Worm (Caenorhabditis elegans): Measurements from ENCODE around the gene T26C12.3.

DNA sequence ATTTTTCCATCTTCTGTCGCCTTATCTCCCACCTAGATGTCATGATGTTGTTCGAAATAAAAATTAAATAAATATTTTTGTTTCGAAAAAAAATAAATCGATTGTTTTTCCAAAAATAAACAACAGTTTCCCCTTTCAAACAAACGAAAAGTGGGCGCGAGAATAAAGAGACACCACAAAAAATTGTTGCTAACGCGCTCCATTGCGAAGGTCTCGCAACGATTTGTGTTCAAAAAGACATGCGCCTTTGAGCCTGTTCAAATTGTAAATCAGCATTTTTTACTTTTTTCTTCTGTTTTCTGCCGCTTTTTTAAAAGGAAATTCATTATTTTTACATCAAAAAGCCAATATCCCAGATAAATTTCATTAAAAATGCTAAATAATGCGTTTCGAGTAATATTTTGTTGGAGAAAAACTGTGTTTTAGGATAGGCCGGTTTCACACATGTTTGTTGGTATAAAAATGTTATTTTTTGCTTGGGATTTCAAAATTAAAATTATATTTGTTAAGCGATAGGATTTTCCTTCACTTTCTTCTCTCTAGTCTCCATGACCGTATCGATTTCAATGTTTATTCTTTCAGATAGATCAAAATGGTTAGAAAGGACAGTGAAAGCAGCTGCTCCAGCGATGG is 21.5 kb upstream of the T26C12.3 start, which contains the start of gene W08E12.7:
- peak; percentile 38 for TF ChIP-seq him-1 (tag; optimal IDR thresholded peaks at IDR 0.05)
- TF ChIP-seq W03F9.2 (tag; optimal IDR thresholded peaks at IDR 0.05): peak; percentile 97
- no peak for TF ChIP-seq dao-5 (tag; optimal IDR thresholded peaks at IDR 0.05)
